Fruit fly (Drosophila melanogaster) whole organism, embryonic: ENCODE measurements around the gene CG13021.

Experiments used
- B-H2 ChIP-seq: fragments of 200-800 bp; sonication (Bioruptor generic); optimal IDR thresholded peaks from 2 replicates; lab custom pipeline; 2018; ENCODE audit warnings: missing biosample characterization, mild to moderate bottlenecking, missing genetic modification characterization
- CG10321 ChIP-seq: fragments of 200-800 bp; sonication (Bioruptor generic); IDR thresholded peaks from 2 replicates; pipeline ENCODE4 v1.3.6; 2022; ENCODE audit warnings: missing biosample characterization, missing genetic modification characterization
- CG10543 ChIP-seq: fragments of 200-800 bp; sonication (Bioruptor generic); optimal IDR thresholded peaks from 3 replicates; lab custom pipeline; 2017; ENCODE audit warnings: missing biosample characterization, mild to moderate bottlenecking, missing genetic modification characterization, moderate library complexity
- CG11398 ChIP-seq: fragments of 200-800 bp; sonication (Bioruptor generic); optimal IDR thresholded peaks from 2 replicates; lab custom pipeline; 2016; ENCODE audit warnings: missing biosample characterization, missing genetic modification characterization
- CG11456 ChIP-seq: fragments of 200-800 bp; sonication (Bioruptor generic); IDR thresholded peaks from 3 replicates; pipeline ENCODE4 v1.3.6; 2022; ENCODE audit warnings: missing biosample characterization, missing genetic modification characterization
- CG11560 ChIP-seq: fragments of 200-800 bp; sonication (Bioruptor generic); IDR thresholded peaks from 3 replicates; pipeline ENCODE4 v1.3.6; 2022; ENCODE audit warnings: missing biosample characterization, missing genetic modification characterization
- CG12769 ChIP-seq: fragments of 200-800 bp; sonication (Bioruptor generic); optimal IDR thresholded peaks from 2 replicates; lab custom pipeline; 2019; ENCODE audit warnings: missing biosample characterization, mild to moderate bottlenecking, missing genetic modification characterization, moderate library complexity
- CG13296 ChIP-seq: fragments of 200-800 bp; sonication (Bioruptor generic); optimal IDR thresholded peaks from 3 replicates; lab custom pipeline; 2018; ENCODE audit warnings: missing biosample characterization, mild to moderate bottlenecking, missing genetic modification characterization
- CG13775 ChIP-seq: fragments of 200-800 bp; sonication (Bioruptor generic); optimal IDR thresholded peaks from 3 replicates; lab custom pipeline; 2017; ENCODE audit warnings: missing biosample characterization, mild to moderate bottlenecking, missing genetic modification characterization
- CG1602 ChIP-seq: fragments of 200-800 bp; sonication (Bioruptor generic); optimal IDR thresholded peaks from 3 replicates; lab custom pipeline; 2016; ENCODE audit warnings: missing biosample characterization, missing genetic modification characterization
- CG17328 ChIP-seq: fragments of 200-800 bp; sonication (Bioruptor generic); IDR thresholded peaks from 2 replicates; pipeline ENCODE4 v1.3.6; 2022; ENCODE audit warnings: missing biosample characterization, missing genetic modification characterization
- CG17802 ChIP-seq: fragments of 200-800 bp; sonication (Bioruptor generic); optimal IDR thresholded peaks from 2 replicates; lab custom pipeline; 2018; ENCODE audit warnings: missing biosample characterization, mild to moderate bottlenecking, missing genetic modification characterization, moderate library complexity
- CG2712 ChIP-seq: fragments of 200-800 bp; optimal IDR thresholded peaks from 3 replicates; lab custom pipeline; 2019; ENCODE audit warnings: missing biosample characterization, mild to moderate bottlenecking, missing genetic modification characterization, moderate library complexity
- CG3065 ChIP-seq: fragments of 200-800 bp; sonication (Bioruptor generic); optimal IDR thresholded peaks from 2 replicates; lab custom pipeline; 2016; ENCODE audit warnings: missing biosample characterization, missing genetic modification characterization
- CG4854 ChIP-seq: fragments of 200-800 bp; sonication (Bioruptor generic); optimal IDR thresholded peaks from 2 replicates; lab custom pipeline; 2016; ENCODE audit warnings: missing biosample characterization, missing genetic modification characterization, inconsistent platforms
- CG5245 ChIP-seq: fragments of 200-800 bp; sonication (Bioruptor generic); optimal IDR thresholded peaks from 3 replicates; lab custom pipeline; 2016; ENCODE audit warnings: missing biosample characterization, missing genetic modification characterization
- CG6254 ChIP-seq: fragments of 200-800 bp; sonication (Bioruptor generic); optimal IDR thresholded peaks from 3 replicates; lab custom pipeline; 2017; ENCODE audit warnings: mild to moderate bottlenecking, missing biosample characterization, missing genetic modification reagents, missing genetic modification characterization
- CG6654 ChIP-seq: fragments of 200-800 bp; sonication (Bioruptor generic); optimal IDR thresholded peaks from 2 replicates; lab custom pipeline; 2017; ENCODE audit warnings: missing biosample characterization, mild to moderate bottlenecking, missing genetic modification characterization
- CG7786 ChIP-seq: fragments of 200-800 bp; sonication (Bioruptor generic); optimal IDR thresholded peaks from 2 replicates; lab custom pipeline; 2016; ENCODE audit warnings: missing biosample characterization, missing genetic modification characterization
- CG7928 ChIP-seq: fragments of 200-800 bp; sonication (Bioruptor generic); optimal IDR thresholded peaks from 2 replicates; lab custom pipeline; 2017; ENCODE audit warnings: missing biosample characterization, mild to moderate bottlenecking, missing genetic modification characterization
- CG7987 ChIP-seq: fragments of 200-800 bp; sonication (Bioruptor generic); optimal IDR thresholded peaks from 2 replicates; lab custom pipeline; 2018; ENCODE audit warnings: missing biosample characterization, mild to moderate bottlenecking, missing genetic modification characterization, moderate library complexity
- CG8359 ChIP-seq: fragments of 200-800 bp; sonication (Bioruptor generic); optimal IDR thresholded peaks from 2 replicates; lab custom pipeline; 2017; ENCODE audit warnings: missing biosample characterization, mild to moderate bottlenecking, missing genetic modification characterization, borderline replicate concordance
- CG9609 ChIP-seq: fragments of 200-800 bp; sonication (Bioruptor generic); optimal IDR thresholded peaks from 3 replicates; lab custom pipeline; 2016; ENCODE audit warnings: missing biosample characterization, missing genetic modification characterization
- CG9797 ChIP-seq: fragments of 200-800 bp; sonication (Bioruptor generic); optimal IDR thresholded peaks from 3 replicates; lab custom pipeline; 2018; ENCODE audit warnings: missing biosample characterization, mild to moderate bottlenecking, missing genetic modification characterization
- CoRest ChIP-seq: fragments of 200-800 bp; sonication (Bioruptor generic); optimal IDR thresholded peaks from 3 replicates; lab custom pipeline; 2018; ENCODE audit warnings: missing biosample characterization, mild to moderate bottlenecking, missing genetic modification characterization, moderate library complexity
- Dfd ChIP-seq, 2 experiments: fragments of >200 bp; optimal IDR thresholded peaks; 2 replicates each; lab custom pipeline; 2017; ENCODE audit warnings: missing biosample characterization in 2 of 2, missing genetic modification characterization in 2 of 2
- Gug ChIP-seq: fragments of 200-800 bp; sonication (Bioruptor generic); IDR thresholded peaks from 4 replicates; pipeline ENCODE4 v1.3.6; 2022; ENCODE audit warnings: missing biosample characterization, missing genetic modification characterization
- H2.0 ChIP-seq: fragments of 200-800 bp; sonication (Bioruptor generic); IDR thresholded peaks from 2 replicates; pipeline ENCODE4 v1.3.6; 2022; ENCODE audit warnings: missing biosample characterization, missing genetic modification characterization
- HLHmδ ChIP-seq: fragments of 200-800 bp; sonication (Bioruptor generic); optimal IDR thresholded peaks from 2 replicates; lab custom pipeline; 2018; ENCODE audit warnings: missing biosample characterization, mild to moderate bottlenecking, missing genetic modification characterization, moderate library complexity
- Meics ChIP-seq: fragments of 200-800 bp; sonication (Bioruptor generic); optimal IDR thresholded peaks from 2 replicates; lab custom pipeline; 2017; ENCODE audit warnings: missing biosample characterization, mild to moderate bottlenecking, missing genetic modification characterization
- NfI ChIP-seq: fragments of 200-800 bp; sonication (Bioruptor generic); optimal IDR thresholded peaks from 3 replicates; lab custom pipeline; 2018; ENCODE audit warnings: missing biosample characterization, mild to moderate bottlenecking, missing genetic modification characterization, moderate library complexity
- Pdp1 ChIP-seq, 2 experiments: fragments of 200-800 bp; sonication (Bioruptor generic); optimal IDR thresholded peaks; 3 replicates each; lab custom pipeline; 2016; ENCODE audit warnings: missing biosample characterization in 2 of 2, missing genetic modification characterization in 2 of 2, mild to moderate bottlenecking in 1 of 2, moderate library complexity in 1 of 2
- Rx ChIP-seq: fragments of 200-800 bp; sonication (Bioruptor generic); IDR thresholded peaks from 2 replicates; pipeline ENCODE4 v1.3.6; 2022; ENCODE audit warnings: missing biosample characterization, missing genetic modification characterization
- Scr ChIP-seq: fragments of 200-800 bp; sonication (Bioruptor generic); IDR thresholded peaks from 2 replicates; pipeline ENCODE4 v1.3.6; 2022; ENCODE audit warnings: missing biosample characterization, missing genetic modification characterization; ENCODE audit not compliant: partially characterized antibody
- Sox100B ChIP-seq: fragments of 200-800 bp; sonication (Bioruptor generic); optimal IDR thresholded peaks from 3 replicates; lab custom pipeline; 2018; ENCODE audit warnings: missing biosample characterization, mild to moderate bottlenecking, missing genetic modification characterization
- amos ChIP-seq: fragments of 200-800 bp; sonication (Bioruptor generic); IDR thresholded peaks from 2 replicates; pipeline ENCODE4 v1.3.6; 2022; ENCODE audit warnings: missing biosample characterization, missing genetic modification characterization; ENCODE audit not compliant: partially characterized antibody
- bcd ChIP-seq: fragments of 200-800 bp; sonication (Bioruptor generic); optimal IDR thresholded peaks from 2 replicates; lab custom pipeline; 2017; ENCODE audit warnings: missing biosample characterization, mild to moderate bottlenecking, missing genetic modification characterization
- chinmo ChIP-seq: fragments of 200-800 bp; sonication (Bioruptor generic); IDR thresholded peaks from 4 replicates; pipeline ENCODE4 v1.3.6; 2022; ENCODE audit warnings: missing biosample characterization, missing genetic modification characterization; ENCODE audit not compliant: partially characterized antibody
- chm ChIP-seq: fragments of 200-800 bp; sonication (Bioruptor generic); IDR thresholded peaks from 2 replicates; pipeline ENCODE4 v1.3.6; 2022; ENCODE audit warnings: missing biosample characterization, missing genetic modification characterization
- crol ChIP-seq: fragments of 200-800 bp; sonication (Bioruptor generic); IDR thresholded peaks from 2 replicates; pipeline ENCODE4 v1.3.6; 2022; ENCODE audit warnings: missing biosample characterization, missing genetic modification characterization
- ken ChIP-seq: fragments of 200-800 bp; sonication (Bioruptor generic); IDR thresholded peaks from 3 replicates; pipeline ENCODE4 v1.3.6; 2022; ENCODE audit warnings: missing biosample characterization, missing genetic modification characterization
- maf-S ChIP-seq: fragments of 200-800 bp; sonication (Bioruptor generic); optimal IDR thresholded peaks from 2 replicates; lab custom pipeline; 2016; ENCODE audit warnings: missing biosample characterization, missing genetic modification characterization
- odd ChIP-seq: fragments of 200-800 bp; sonication (Bioruptor generic); optimal IDR thresholded peaks from 2 replicates; lab custom pipeline; 2017; ENCODE audit warnings: missing biosample characterization, mild to moderate bottlenecking, missing genetic modification characterization
- pho ChIP-seq: fragments of 200-800 bp; sonication (Bioruptor generic); optimal IDR thresholded peaks from 2 replicates; lab custom pipeline; 2016; ENCODE audit warnings: missing biosample characterization, missing genetic modification characterization
- pita ChIP-seq: fragments of 200-800 bp; sonication (Bioruptor generic); optimal IDR thresholded peaks from 2 replicates; lab custom pipeline; 2017; ENCODE audit warnings: missing biosample characterization, mild to moderate bottlenecking, missing genetic modification characterization
- pnt ChIP-seq: fragments of 200-800 bp; sonication (Bioruptor generic); optimal IDR thresholded peaks from 3 replicates; lab custom pipeline; 2016; ENCODE audit warnings: missing biosample characterization, missing genetic modification characterization
- seq ChIP-seq: fragments of 200-800 bp; sonication (Bioruptor generic); IDR thresholded peaks from 2 replicates; pipeline ENCODE4 v1.3.6; 2022; ENCODE audit warnings: missing biosample characterization, missing genetic modification characterization
- zf30C ChIP-seq: fragments of 200-800 bp; sonication (Bioruptor generic); optimal IDR thresholded peaks from 3 replicates; lab custom pipeline; 2018; ENCODE audit warnings: missing biosample characterization, mild to moderate bottlenecking, missing genetic modification characterization

CG13021 gene

dm6 chrX:3482119-3483014 lies 31.7 kb upstream of the CG13021 start, which contains the start of the genes CG10804 and CG10802 (continued):
- TF ChIP-seq pita (GFP tag; lab: Kevin White, UChicago) (no peak), CG3065 (peak; percentile 21), CG8359 (GFP tag; lab: Kevin White, UChicago) (no peak), Sox100B (GFP tag; lab: Kevin White, UChicago) (no peak), CG5245 (peak; percentile 34), CG11456 (GFP tag; lab: Robert Waterston, UW) (peak; percentile 91), HLHmδ (no peak), chinmo (no peak), CG4854 (GFP tag; lab: Kevin White, UChicago) (peak; percentile 50), CG9797 (peak; percentile 45), pho (GFP tag; lab: Kevin White, UChicago) (peak; percentile 67), CG13296 (GFP tag; lab: Kevin White, UChicago) (peak; percentile 46), H2.0 (GFP tag; lab: Robert Waterston, UW) (peak; percentile 74), CG11560 (tag; lab: Robert Waterston, UW) (peak; percentile 68; the same call in 2 of the 3 replicates), CG2712 (peak; percentile 75), NfI (peak; percentile 65), CG13775 (GFP tag; lab: Kevin White, UChicago) (peak; percentile 73), ken (GFP tag; lab: Robert Waterston, UW) (peak; percentile 73; the same call in 2 of the 3 replicates), Gug (GFP tag; lab: Robert Waterston, UW) (peak; percentile 83), CG12769 (tag; lab: Kevin White, UChicago) (no peak), CG6254 (no peak), Scr (GFP tag; lab: Robert Waterston, UW) (peak; percentile 80), pnt (GFP tag; lab: Kevin White, UChicago) (peak; percentile 82), CG10543 (GFP tag; lab: Kevin White, UChicago) (peak; percentile 53), CG17802 (no peak), amos (GFP tag; lab: Robert Waterston, UW) (peak; percentile 69), chm (GFP tag; lab: Robert Waterston, UW) (peak; percentile 64; the same call in 1 of the 2 replicates), odd (GFP tag; lab: Kevin White, UChicago) (no peak), CG7786 (GFP tag; lab: Kevin White, UChicago) (peak; percentile 71), Meics (GFP tag; lab: Kevin White, UChicago) (peak; percentile 51), CG7987 (peak; percentile 14), CG7928 (no peak), crol (GFP tag; lab: Robert Waterston, UW) (0 out of 2 replicates have a peak, but pooled peaks have one; percentile 18), Pdp1 (GFP tag; optimal IDR thresholded peaks at IDR 0.05; lab: Kevin White, UChicago) (peak; percentile 76 to 80), zf30C (GFP tag; lab: Kevin White, UChicago) (no peak), CG9609 (peak; percentile 79), CG17328 (GFP tag; lab: Robert Waterston, UW) (peak; percentile 67), CG11398 (GFP tag; lab: Kevin White, UChicago) (peak; percentile 19), Dfd (GFP tag; optimal IDR thresholded peaks at IDR 0.05; lab: Kevin White, UChicago) (no peak), CG10321 (0 out of 2 replicates have a peak, but pooled peaks have one; percentile 9), CG1602 (GFP tag; lab: Kevin White, UChicago) (peak; percentile 74), CG6654 (peak; percentile 7), bcd (peak; percentile 56), Rx (peak; percentile 85), CoRest (peak; percentile 85), maf-S (GFP tag; lab: Kevin White, UChicago) (peak; percentile 66), B-H2 (GFP tag; lab: Kevin White, UChicago) (peak; percentile 36), seq (GFP tag; lab: Robert Waterston, UW) (peak; percentile 70)
